Worm (Caenorhabditis elegans) whole organism, L2 larva: Measurements from ENCODE around the gene F58F12.3.

Experiments used
- C34F6.9 ChIP-seq: fragments of 150-350 bp; optimal IDR thresholded peaks from 2 replicates; lab custom pipeline; 2014; ENCODE audit warnings: missing biosample characterization, missing genetic modification characterization
- F13H6.1 ChIP-seq: sonication (generic microtip); optimal IDR thresholded peaks from 2 replicates; lab custom pipeline; 2016; ENCODE audit warnings: missing genetic modification characterization, missing compliant biosample characterization
- R02D3.7 ChIP-seq: fragments of 150-350 bp; optimal IDR thresholded peaks from 2 replicates; lab custom pipeline; 2014; ENCODE audit warnings: missing biosample characterization, missing genetic modification characterization
- Y55F3AM.14 ChIP-seq: fragments of 200-800 bp; sonication (Bioruptor generic); optimal IDR thresholded peaks from 2 replicates; lab custom pipeline; 2018; ENCODE audit warnings: mild to moderate bottlenecking, missing genetic modification characterization, missing compliant biosample characterization
- ZK546.5 ChIP-seq: sonication (generic microtip); optimal IDR thresholded peaks from 2 replicates; lab custom pipeline; 2017; ENCODE audit warnings: missing biosample characterization, missing genetic modification characterization
- alr-1 ChIP-seq: fragments of 150-350 bp; optimal IDR thresholded peaks from 2 replicates; lab custom pipeline; 2014; ENCODE audit warnings: missing biosample characterization, missing genetic modification characterization
- ama-1 ChIP-seq: fragments of 150-350 bp; optimal IDR thresholded peaks from 2 replicates; lab custom pipeline; 2018; ENCODE audit warnings: inconsistent platforms
- blmp-1 ChIP-seq: sonication (generic microtip); optimal IDR thresholded peaks from 2 replicates; lab custom pipeline; 2017; ENCODE audit warnings: missing genetic modification characterization, mild to moderate bottlenecking, missing compliant biosample characterization, antibody characterized with exemption, moderate library complexity; ENCODE audit not compliant: insufficient read depth
- ceh-16 ChIP-seq: fragments of 150-350 bp; optimal IDR thresholded peaks from 2 replicates; lab custom pipeline; 2014; ENCODE audit warnings: missing biosample characterization, missing genetic modification characterization
- ceh-82 ChIP-seq: fragments of 150-350 bp; optimal IDR thresholded peaks from 2 replicates; lab custom pipeline; 2014; ENCODE audit warnings: missing biosample characterization, missing genetic modification characterization
- crh-2 ChIP-seq: sonication (generic microtip); optimal IDR thresholded peaks from 2 replicates; lab custom pipeline; 2017; ENCODE audit warnings: missing biosample characterization, missing genetic modification characterization
- dmd-4 ChIP-seq: sonication (generic microtip); optimal IDR thresholded peaks from 2 replicates; lab custom pipeline; 2017; ENCODE audit warnings: missing biosample characterization, missing genetic modification characterization
- egl-27 ChIP-seq: sonication (generic microtip); optimal IDR thresholded peaks from 3 replicates; lab custom pipeline; 2017; ENCODE audit warnings: missing biosample characterization, missing genetic modification reagents, missing genetic modification characterization
- elt-3 ChIP-seq: sonication (generic microtip); optimal IDR thresholded peaks from 2 replicates; lab custom pipeline; 2017; ENCODE audit warnings: missing biosample characterization, missing genetic modification characterization
- fos-1 ChIP-seq: fragments of 150-350 bp; optimal IDR thresholded peaks from 2 replicates; lab custom pipeline; 2014; ENCODE audit warnings: missing biosample characterization, missing genetic modification characterization
- gmeb-1 ChIP-seq: fragments of 150-350 bp; optimal IDR thresholded peaks from 2 replicates; lab custom pipeline; 2014; ENCODE audit warnings: missing biosample characterization, missing genetic modification characterization
- lin-13 ChIP-seq: fragments of 150-350 bp; optimal IDR thresholded peaks from 2 replicates; lab custom pipeline; 2014; ENCODE audit warnings: missing biosample characterization, missing genetic modification reagents, missing genetic modification characterization
- lsy-2 ChIP-seq, 2 experiments: fragments of 150-350 bp in 1 of 2; sonication (generic microtip) in 1 of 2; optimal IDR thresholded peaks; 2 replicates each; lab custom pipeline; 2014 to 2017; ENCODE audit warnings: missing biosample characterization in 2 of 2, missing genetic modification characterization in 2 of 2
- mab-5 ChIP-seq: fragments of 150-350 bp; optimal IDR thresholded peaks from 2 replicates; lab custom pipeline; 2014; ENCODE audit warnings: missing biosample characterization, missing genetic modification characterization
- nhr-11 ChIP-seq: fragments of 150-350 bp; optimal IDR thresholded peaks from 2 replicates; lab custom pipeline; 2014; ENCODE audit warnings: missing biosample characterization, missing genetic modification characterization
- nhr-12 ChIP-seq: fragments of 150-350 bp; optimal IDR thresholded peaks from 2 replicates; lab custom pipeline; 2014; ENCODE audit warnings: missing biosample characterization, missing genetic modification characterization
- nhr-129 ChIP-seq: fragments of 150-350 bp; optimal IDR thresholded peaks from 2 replicates; lab custom pipeline; 2014; ENCODE audit warnings: missing biosample characterization, missing genetic modification characterization
- nhr-21 ChIP-seq: fragments of 150-350 bp; optimal IDR thresholded peaks from 2 replicates; lab custom pipeline; 2014; ENCODE audit warnings: missing biosample characterization, missing genetic modification characterization
- nhr-23 ChIP-seq: fragments of 150-350 bp; optimal IDR thresholded peaks from 2 replicates; lab custom pipeline; 2014; ENCODE audit warnings: missing biosample characterization, missing genetic modification reagents, missing genetic modification characterization
- nhr-237 ChIP-seq: fragments of 150-350 bp; optimal IDR thresholded peaks from 2 replicates; lab custom pipeline; 2014; ENCODE audit warnings: missing biosample characterization, missing genetic modification characterization
- nhr-77 ChIP-seq: fragments of 150-350 bp; optimal IDR thresholded peaks from 2 replicates; lab custom pipeline; 2014; ENCODE audit warnings: missing biosample characterization, missing genetic modification characterization
- sem-4 ChIP-seq: fragments of 150-350 bp; optimal IDR thresholded peaks from 2 replicates; lab custom pipeline; 2014; ENCODE audit warnings: missing biosample characterization, missing genetic modification reagents, missing genetic modification characterization
- skn-1 ChIP-seq: sonication (generic microtip); optimal IDR thresholded peaks from 2 replicates; lab custom pipeline; 2017; ENCODE audit warnings: missing biosample characterization, missing genetic modification characterization
- sma-3 ChIP-seq: sonication (generic microtip); optimal IDR thresholded peaks from 2 replicates; lab custom pipeline; 2016; ENCODE audit warnings: missing genetic modification reagents, missing genetic modification characterization, missing compliant biosample characterization
- sma-9 ChIP-seq, 2 experiments: fragments of 150-350 bp in 1 of 2; sonication (generic microtip) in 1 of 2; optimal IDR thresholded peaks; 2 replicates each; lab custom pipeline; 2014 to 2016; ENCODE audit warnings: missing genetic modification characterization in 2 of 2, mild to moderate bottlenecking in 1 of 2, missing biosample characterization in 1 of 2, missing compliant biosample characterization in 1 of 2, missing genetic modification reagents in 1 of 2, moderate library complexity in 1 of 2
- snpc-4 ChIP-seq: fragments of 150-350 bp; optimal IDR thresholded peaks from 2 replicates; lab custom pipeline; 2014; ENCODE audit warnings: missing biosample characterization, missing genetic modification characterization
- unc-39 ChIP-seq: fragments of 150-350 bp; optimal IDR thresholded peaks from 2 replicates; lab custom pipeline; 2014; ENCODE audit warnings: missing biosample characterization, missing genetic modification characterization
- unc-62 ChIP-seq: fragments of 150-350 bp; optimal IDR thresholded peaks from 2 replicates; lab custom pipeline; 2014; ENCODE audit warnings: missing biosample characterization, missing genetic modification reagents, missing genetic modification characterization
- zag-1 ChIP-seq: fragments of 150-350 bp; optimal IDR thresholded peaks from 2 replicates; lab custom pipeline; 2014; ENCODE audit warnings: missing biosample characterization, missing genetic modification characterization
- ztf-1 ChIP-seq: fragments of 200-800 bp; sonication (Bioruptor generic); conservative IDR thresholded peaks from 2 replicates; pipeline ENCODE4 v1.3.6; 2022; ENCODE audit warnings: missing genetic modification characterization, missing compliant biosample characterization
- ztf-11 ChIP-seq: sonication (generic microtip); optimal IDR thresholded peaks from 2 replicates; lab custom pipeline; 2017; ENCODE audit warnings: missing biosample characterization, missing genetic modification characterization
- ztf-4 ChIP-seq: fragments of 150-350 bp; optimal IDR thresholded peaks from 2 replicates; lab custom pipeline; 2014; ENCODE audit warnings: missing biosample characterization, missing genetic modification characterization

The F58F12.3 gene

DNA sequence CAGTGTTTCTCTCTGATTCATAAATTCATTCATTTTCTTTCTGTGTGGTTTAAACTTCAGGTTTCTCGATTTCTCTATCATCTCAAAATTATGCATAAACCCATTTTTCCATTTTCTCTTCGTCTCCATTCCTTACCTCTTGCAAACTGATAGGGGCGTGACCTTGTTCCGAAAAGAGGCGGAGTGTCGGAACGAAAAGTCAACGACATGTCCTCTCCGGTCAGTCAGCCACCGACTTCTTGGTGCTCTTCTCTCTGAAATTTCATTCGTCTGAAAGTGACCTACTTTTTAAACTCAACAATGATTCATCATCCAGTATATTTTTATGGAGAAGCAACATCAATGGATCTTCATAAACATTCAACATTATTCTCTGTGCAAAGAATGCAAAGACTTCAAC, 10.2 kb downstream of the F58F12.3 start, which contains the start of gene F58F12.12:
Gene F58F12.12 (plus strand): TSS at position 301 of the 400 bp plus-strand sequence.
- TF ChIP-seq fos-1 = peak; percentile 3
- no peak for TF ChIP-seq ceh-16 (tag; lab: Kevin White, UChicago)
- no peak for TF ChIP-seq sma-3 (GFP tag; lab: Kevin White, UChicago)
- TF ChIP-seq snpc-4 (tag; lab: Kevin White, UChicago) = no peak

DNA sequence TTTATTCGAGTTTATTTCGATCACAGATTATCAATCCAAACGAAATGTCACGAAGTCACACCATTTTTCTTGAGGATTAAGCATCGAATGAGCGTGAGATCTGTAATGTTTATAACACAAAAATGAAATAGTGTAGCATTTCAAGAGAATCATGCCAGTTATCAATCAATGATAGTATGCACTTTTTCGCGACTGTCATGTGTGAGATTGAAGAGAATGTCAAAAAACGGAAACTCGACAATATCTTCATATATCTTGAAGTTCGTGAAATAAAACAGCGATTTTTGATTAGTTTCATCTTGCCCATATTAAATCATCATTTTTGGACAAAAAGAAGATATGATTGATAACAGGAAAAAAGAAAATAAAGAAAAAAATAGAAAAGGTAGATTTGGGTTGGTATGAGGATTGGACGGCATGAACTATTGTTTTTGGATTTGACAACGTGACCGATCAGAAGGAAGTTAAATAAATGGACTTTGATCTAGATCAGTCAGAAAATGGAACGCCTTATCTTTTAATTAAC, 12.0 kb downstream of the F58F12.3 start:
- TF ChIP-seq mab-5 (tag; lab: Kevin White, UChicago) = no peak
- no peak for TF ChIP-seq nhr-77 (tag; lab: Kevin White, UChicago)
- no peak for TF ChIP-seq skn-1
- TF ChIP-seq nhr-12 (tag; lab: Kevin White, UChicago) = no peak
- TF ChIP-seq elt-3 (tag; lab: Kevin White, UChicago) = no peak
- no peak for TF ChIP-seq R02D3.7 (tag; lab: Kevin White, UChicago)
- TF ChIP-seq ceh-82 = no peak
- TF ChIP-seq Y55F3AM.14 = no peak
- TF ChIP-seq dmd-4 (tag; lab: Kevin White, UChicago) = no peak
- no peak for TF ChIP-seq lsy-2 (tag; optimal IDR thresholded peaks at IDR 0.05; lab: Kevin White, UChicago)
- TF ChIP-seq sma-3 (GFP tag; lab: Kevin White, UChicago) = peak; percentile 10
- no peak for TF ChIP-seq nhr-11 (tag; lab: Kevin White, UChicago)
- peak; percentile 69 for TF ChIP-seq nhr-21 (tag; lab: Kevin White, UChicago)
- TF ChIP-seq F13H6.1 (tag; lab: Kevin White, UChicago) = no peak
- peak; percentile 35 for TF ChIP-seq sma-9 (GFP tag; optimal IDR thresholded peaks at IDR 0.05; lab: Kevin White, UChicago)
- TF ChIP-seq sma-9 (tag; optimal IDR thresholded peaks at IDR 0.05; lab: Kevin White, UChicago) = no peak
- TF ChIP-seq fos-1 = peak; percentile 44
- TF ChIP-seq sem-4 = no peak

DNA sequence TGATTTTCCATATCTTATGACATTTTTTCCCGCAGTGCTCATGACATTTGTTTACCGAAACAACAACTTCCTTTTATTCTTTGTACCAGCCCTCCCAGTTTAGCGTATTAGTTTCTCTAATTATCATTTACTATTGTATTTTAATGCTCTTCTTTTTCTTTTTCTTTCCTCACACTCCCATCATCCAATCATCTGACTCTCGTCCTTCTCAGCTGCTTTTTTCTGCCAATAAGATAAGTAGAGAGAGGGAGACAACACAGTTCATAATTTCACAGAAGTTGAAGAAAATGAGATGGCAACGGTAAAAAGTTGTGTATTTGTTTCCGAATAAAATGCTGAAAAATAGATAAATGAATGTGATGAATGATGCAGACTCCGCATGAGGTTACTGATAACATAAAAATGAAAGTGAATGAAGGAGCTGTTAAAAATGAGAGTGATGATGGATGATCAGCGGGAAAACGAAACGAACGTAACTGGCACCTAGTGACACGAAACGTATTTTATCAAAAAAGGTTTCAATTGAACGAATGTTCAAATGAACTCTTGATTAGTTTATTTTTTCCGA, 13.6 kb downstream of the F58F12.3 start:
- TF ChIP-seq sma-9 (GFP tag; optimal IDR thresholded peaks at IDR 0.05; lab: Kevin White, UChicago) = peak; percentile 11
- no peak for TF ChIP-seq sma-9 (tag; optimal IDR thresholded peaks at IDR 0.05; lab: Kevin White, UChicago)
- TF ChIP-seq nhr-237 (tag; lab: Kevin White, UChicago) = no peak
- peak; percentile 8 for TF ChIP-seq nhr-129
- TF ChIP-seq R02D3.7 (tag; lab: Kevin White, UChicago) = no peak
- TF ChIP-seq zag-1 (tag; lab: Kevin White, UChicago) = no peak
- no peak for TF ChIP-seq C34F6.9 (tag; lab: Kevin White, UChicago)
- no peak for TF ChIP-seq unc-62 (GFP tag; lab: Kevin White, UChicago)
- no peak for TF ChIP-seq nhr-23 (tag; lab: Kevin White, UChicago)
- no peak for TF ChIP-seq ama-1 (lab: Kevin White, UChicago)
- no peak for TF ChIP-seq sem-4
- TF ChIP-seq mab-5 (tag; lab: Kevin White, UChicago) = no peak
- no peak for TF ChIP-seq lsy-2 (tag; optimal IDR thresholded peaks at IDR 0.05; lab: Kevin White, UChicago)
- TF ChIP-seq nhr-11 (tag; lab: Kevin White, UChicago) = no peak
- TF ChIP-seq crh-2 = peak; percentile 40
- TF ChIP-seq fos-1 = peak; percentile 90
- no peak for TF ChIP-seq ceh-16 (tag; lab: Kevin White, UChicago)
- TF ChIP-seq ceh-82 = no peak
- no peak for TF ChIP-seq ztf-11 (tag; lab: Kevin White, UChicago)
- no peak for TF ChIP-seq unc-39
- TF ChIP-seq blmp-1 (tag; lab: Kevin White, UChicago) = peak; percentile 29
- no peak for TF ChIP-seq ztf-4

DNA sequence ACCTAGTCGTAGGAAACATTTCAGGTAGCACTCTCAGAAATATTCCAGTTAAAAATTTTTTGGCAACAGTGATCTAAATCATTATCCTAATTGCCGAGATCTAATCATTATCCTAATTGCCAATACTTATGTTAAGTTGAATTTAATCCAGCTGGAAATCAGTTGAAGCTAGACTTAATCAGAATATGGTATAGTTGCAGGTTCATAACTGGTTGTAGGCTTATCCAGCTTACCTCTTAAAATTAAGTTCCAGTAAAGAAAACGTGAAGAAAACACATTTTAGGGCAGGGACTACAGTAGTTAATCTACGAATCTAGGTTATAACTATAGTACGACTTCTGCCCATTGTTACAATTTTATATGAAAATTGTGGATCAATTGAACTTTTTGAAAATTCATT, 14.4 kb downstream of the F58F12.3 start:
- TF ChIP-seq ZK546.5 (tag; lab: Kevin White, UChicago) (no peak), ztf-1 (GFP tag; lab: Robert Waterston, UW) (no peak), blmp-1 (tag; lab: Kevin White, UChicago) (no peak), mab-5 (tag; lab: Kevin White, UChicago) (no peak), ceh-16 (tag; lab: Kevin White, UChicago) (no peak), lsy-2 (tag; optimal IDR thresholded peaks at IDR 0.05; lab: Kevin White, UChicago) (no peak)

DNA sequence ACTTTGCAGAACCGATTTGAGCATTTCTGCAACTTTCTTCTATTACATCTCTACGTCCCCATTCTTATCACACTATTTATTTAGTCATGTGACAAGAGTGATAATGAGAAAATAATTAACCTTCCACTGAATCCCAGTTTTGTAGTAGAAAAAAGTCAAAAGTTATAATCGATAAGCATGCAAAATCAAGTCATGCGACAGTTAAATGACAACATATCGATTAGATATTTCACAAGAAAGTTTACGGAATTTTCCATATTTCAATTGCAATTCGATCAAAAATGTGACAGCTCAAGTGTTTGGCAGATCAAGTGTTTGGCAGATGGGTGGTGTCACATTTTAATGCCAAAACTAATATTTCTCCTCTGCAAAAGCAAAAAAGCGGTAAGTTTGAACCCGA, 16.4 kb downstream of the F58F12.3 start:
- TF ChIP-seq alr-1 (tag; lab: Kevin White, UChicago) (no peak), F13H6.1 (tag; lab: Kevin White, UChicago) (no peak), egl-27 (tag; lab: Kevin White, UChicago) (no peak), Y55F3AM.14 (no peak), dmd-4 (tag; lab: Kevin White, UChicago) (no peak), ama-1 (lab: Kevin White, UChicago) (peak; percentile 40), fos-1 (peak; percentile 43), R02D3.7 (tag; lab: Kevin White, UChicago) (no peak), nhr-77 (tag; lab: Kevin White, UChicago) (no peak), gmeb-1 (tag; lab: Kevin White, UChicago) (peak; percentile 18), sma-9 (GFP tag; optimal IDR thresholded peaks at IDR 0.05; lab: Kevin White, UChicago) (no peak), sma-9 (tag; optimal IDR thresholded peaks at IDR 0.05; lab: Kevin White, UChicago) (no peak), nhr-11 (tag; lab: Kevin White, UChicago) (no peak), lin-13 (GFP tag; lab: Kevin White, UChicago) (no peak), lsy-2 (tag; optimal IDR thresholded peaks at IDR 0.05; lab: Kevin White, UChicago) (peak in 1 of 2 experiments; percentile 13), crh-2 (peak; percentile 40), unc-39 (no peak), nhr-129 (peak; percentile 24)
- TF ChIP-seq, all 48 proteins: peak for 6
